Worm (Caenorhabditis elegans) whole organism, late embryonic: Measurements from ENCODE around the gene irg-7.

Experiments used
- C38D4.7 ChIP-seq: fragments of 200-800 bp; sonication (Bioruptor generic); optimal IDR thresholded peaks from 2 replicates; lab custom pipeline; 2018; ENCODE audit warnings: mild to moderate bottlenecking, missing genetic modification characterization, moderate library complexity, missing compliant biosample characterization
- T23F11.4 ChIP-seq: fragments of 200-800 bp; sonication (Bioruptor generic); optimal IDR thresholded peaks from 2 replicates; lab custom pipeline; 2018; ENCODE audit warnings: mild to moderate bottlenecking, missing genetic modification characterization, missing compliant biosample characterization
- lim-6 ChIP-seq: sonication (generic microtip); optimal IDR thresholded peaks from 2 replicates; lab custom pipeline; 2016; ENCODE audit warnings: missing genetic modification characterization, missing compliant biosample characterization
- nhr-232 ChIP-seq: sonication (generic microtip); optimal IDR thresholded peaks from 2 replicates; lab custom pipeline; 2016; ENCODE audit warnings: missing genetic modification characterization, missing compliant biosample characterization
- pqm-1 ChIP-seq: sonication (generic microtip); optimal IDR thresholded peaks from 2 replicates; lab custom pipeline; 2016; ENCODE audit warnings: missing genetic modification characterization, missing compliant biosample characterization
- tbx-2 ChIP-seq: sonication (generic microtip); optimal IDR thresholded peaks from 2 replicates; lab custom pipeline; 2016; ENCODE audit warnings: missing genetic modification characterization, missing compliant biosample characterization

DNA sequence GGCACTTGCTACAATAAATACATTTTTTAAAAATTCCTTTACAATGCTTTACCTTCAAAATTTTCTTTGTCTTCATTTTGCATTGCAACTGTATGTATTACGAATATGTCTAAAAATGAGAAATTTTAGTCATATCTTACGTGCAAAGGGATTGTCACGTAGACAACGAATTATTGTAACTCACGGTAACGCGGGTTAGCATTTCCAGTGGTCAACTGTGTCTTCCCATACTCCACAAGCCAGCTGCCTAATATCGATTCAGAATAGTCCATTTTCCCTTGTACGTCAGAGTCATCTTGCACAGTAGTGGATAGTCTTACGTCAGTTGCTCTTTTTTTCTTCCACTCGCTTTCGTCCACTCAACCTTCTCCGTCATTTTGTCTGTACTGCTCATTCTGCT lies 19.2 kb upstream of the irg-7 start, which contains the start of gene fbxb-71:
- TF ChIP-seq tbx-2 (tag; lab: Kevin White, UChicago) (no peak), nhr-232 (tag; lab: Kevin White, UChicago) (no peak), pqm-1 (tag; lab: Kevin White, UChicago) (no peak), C38D4.7 (GFP tag; lab: Kevin White, UChicago) (no peak), T23F11.4 (GFP tag; lab: Kevin White, UChicago) (no peak), lim-6 (tag; lab: Kevin White, UChicago) (no peak)
